Worm (Caenorhabditis elegans) whole organism, L1 larva: ENCODE results near the gene dyf-7.

Experiments
- F16B12.6 ChIP-seq: fragments of 150-350 bp; optimal IDR thresholded peaks from 2 replicates; lab custom pipeline; 2014; ENCODE audit warnings: missing biosample characterization, missing genetic modification characterization
- ceh-82 ChIP-seq, 3 experiments: fragments of 150-350 bp in 1 of 3; sonication (generic microtip) in 2 of 3; optimal IDR thresholded peaks; 2 replicates each; lab custom pipeline; 2014 to 2017; ENCODE audit warnings: missing biosample characterization in 3 of 3, missing genetic modification characterization in 3 of 3
- lin-15B ChIP-seq: fragments of 150-350 bp; sonication (generic microtip); optimal IDR thresholded peaks from 3 replicates; lab custom pipeline; 2014; ENCODE audit warnings: missing biosample characterization, missing genetic modification characterization
- nhr-237 ChIP-seq: fragments of 150-350 bp; optimal IDR thresholded peaks from 2 replicates; lab custom pipeline; 2014; ENCODE audit warnings: missing biosample characterization, missing genetic modification characterization
- rnt-1 ChIP-seq: sonication (generic microtip); optimal IDR thresholded peaks from 2 replicates; lab custom pipeline; 2016; ENCODE audit warnings: mild to moderate bottlenecking, missing genetic modification characterization, moderate library complexity, missing compliant biosample characterization
- vab-15 ChIP-seq: sonication (generic microtip); optimal IDR thresholded peaks from 2 replicates; lab custom pipeline; 2017; ENCODE audit warnings: missing genotype, mild to moderate bottlenecking, missing genetic modification characterization, missing compliant biosample characterization
- ztf-4 ChIP-seq: fragments of 150-350 bp; optimal IDR thresholded peaks from 2 replicates; lab custom pipeline; 2014; ENCODE audit warnings: missing biosample characterization, missing genetic modification characterization

DNA sequence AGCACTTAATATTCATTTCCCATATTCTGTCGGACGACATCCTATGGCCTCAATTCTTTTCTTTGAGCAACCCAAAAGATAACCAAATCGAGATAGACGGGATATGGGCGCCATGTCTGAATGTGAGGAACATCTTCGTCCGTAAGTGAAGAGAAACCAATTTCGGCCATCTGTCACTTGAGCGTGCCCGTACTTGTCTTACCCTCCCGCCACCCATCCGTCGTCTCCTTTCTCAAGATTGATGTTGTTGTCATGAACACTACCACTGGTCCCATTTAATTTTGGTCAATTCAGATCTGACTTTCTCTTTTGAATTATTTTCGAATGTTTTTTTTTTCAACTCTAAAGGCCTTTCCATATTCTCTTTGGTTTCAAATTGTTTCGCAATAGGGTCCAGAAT lies 4.3 kb downstream of the dyf-7 start:
- TF ChIP-seq nhr-237 (tag; lab: Kevin White, UChicago) (no peak), lin-15B (no peak), rnt-1 (tag; lab: Kevin White, UChicago) (no peak), vab-15 (no peak), ceh-82 (tag; optimal IDR thresholded peaks at IDR 0.05; lab: Kevin White, UChicago) (no peak), F16B12.6 (tag; lab: Kevin White, UChicago) (no peak), ztf-4 (tag; lab: Kevin White, UChicago) (no peak)
